Worm (Caenorhabditis elegans): Measurements from ENCODE around the gene F09E5.14.

F09E5.14 gene

DNA sequence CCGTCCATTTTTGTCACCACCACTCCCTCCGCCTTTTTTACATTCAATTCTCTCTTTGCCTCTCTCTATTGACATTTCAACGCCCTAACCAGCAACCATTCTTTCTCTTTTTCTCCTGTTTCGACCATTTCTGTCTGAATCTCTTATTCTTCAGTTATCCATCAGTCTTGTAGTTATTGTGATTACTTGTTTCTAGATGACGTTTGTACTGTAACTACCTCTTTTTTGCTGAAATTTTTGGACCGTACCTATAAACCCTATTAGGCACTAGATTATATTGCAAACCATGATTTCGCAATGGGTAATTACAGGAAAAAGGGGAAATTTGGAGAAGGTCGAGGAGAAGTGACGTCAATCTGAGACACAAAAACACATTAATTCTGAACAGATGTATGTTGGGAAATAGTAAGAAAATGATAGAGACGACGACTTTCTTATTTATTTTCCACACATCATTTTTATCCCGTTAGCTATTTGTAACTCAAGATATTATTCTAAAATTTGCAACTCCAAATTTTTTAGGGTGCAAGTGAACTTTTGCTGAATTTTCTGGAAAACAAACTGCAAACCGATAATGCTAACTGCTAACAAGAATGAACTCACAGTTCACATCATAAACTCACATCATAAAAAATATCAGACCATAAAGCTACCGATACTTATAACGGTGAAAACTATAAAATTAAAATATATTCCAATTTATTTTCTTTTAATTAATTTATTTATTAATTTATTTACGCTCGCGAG lies 24.3 kb downstream of the F09E5.14 start:
- TF ChIP-seq pha-4 (tag; optimal IDR thresholded peaks at IDR 0.05) = peak; percentile 6
- no peak for TF ChIP-seq zip-8 (tag; optimal IDR thresholded peaks at IDR 0.05)
- no peak for TF ChIP-seq unc-62 (GFP tag; optimal IDR thresholded peaks at IDR 0.05)

DNA sequence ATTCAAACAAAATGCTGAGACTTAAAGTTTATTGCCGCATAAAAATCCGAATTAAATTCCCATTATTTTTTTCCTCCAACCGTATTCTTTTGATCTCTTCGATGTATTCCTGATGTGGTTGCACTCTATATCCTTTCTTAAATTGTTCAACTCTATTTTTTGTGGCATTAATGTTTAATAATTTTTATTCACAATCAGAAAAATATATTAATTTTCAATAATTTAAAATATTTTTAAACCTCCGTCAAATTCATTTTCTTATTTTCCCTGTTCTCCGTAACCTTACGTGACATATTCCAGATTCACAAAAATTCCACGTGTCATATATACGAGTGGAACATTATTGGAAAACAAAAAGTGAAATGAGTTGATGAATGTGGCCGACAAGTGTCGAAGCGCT lies 32.9 kb downstream of the F09E5.14 start, which contains the start of gene gcy-12:
Gene gcy-12, plus strand, starts transcription at position 301 of the 400 bp plus-strand sequence.
- TF ChIP-seq mab-5 (tag; optimal IDR thresholded peaks at IDR 0.05) = no peak
- no peak for TF ChIP-seq sem-2 (GFP tag; optimal IDR thresholded peaks at IDR 0.05)
- no peak for TF ChIP-seq drap-1 (GFP tag; optimal IDR thresholded peaks at IDR 0.05)
- TF ChIP-seq cnd-1 (tag; optimal IDR thresholded peaks at IDR 0.05) = no peak
- no peak for TF ChIP-seq nhr-28 (tag; optimal IDR thresholded peaks at IDR 0.05)
- no peak for TF ChIP-seq elt-1 (tag; optimal IDR thresholded peaks at IDR 0.05; ENCODE audit: borderline replicate concordance, insufficient read depth)
- TF ChIP-seq M03D4.4 (tag; optimal IDR thresholded peaks at IDR 0.05) = no peak
- no peak for TF ChIP-seq ceh-39 (tag; optimal IDR thresholded peaks at IDR 0.05)
- no peak for TF ChIP-seq mep-1 (tag; optimal IDR thresholded peaks at IDR 0.05)
- no peak for TF ChIP-seq unc-120 (tag; optimal IDR thresholded peaks at IDR 0.05; ENCODE audit: poor library complexity, severe bottlenecking)
- TF ChIP-seq mls-2 (tag; optimal IDR thresholded peaks at IDR 0.05) = no peak
- no peak for TF ChIP-seq nhr-76 (tag; optimal IDR thresholded peaks at IDR 0.05)
- TF ChIP-seq ztf-11 (tag; optimal IDR thresholded peaks at IDR 0.05) = no peak
- TF ChIP-seq ceh-43 (GFP tag; optimal IDR thresholded peaks at IDR 0.05) = no peak
- TF ChIP-seq pha-4 (tag; optimal IDR thresholded peaks at IDR 0.05) = no peak
- TF ChIP-seq nhr-237 (tag; optimal IDR thresholded peaks at IDR 0.05) = no peak
- TF ChIP-seq sptf-1 (tag; optimal IDR thresholded peaks at IDR 0.05) = no peak
- no peak for TF ChIP-seq flh-1 (GFP tag; optimal IDR thresholded peaks at IDR 0.05)
- no peak for TF ChIP-seq lsy-2 (tag; optimal IDR thresholded peaks at IDR 0.05)

DNA sequence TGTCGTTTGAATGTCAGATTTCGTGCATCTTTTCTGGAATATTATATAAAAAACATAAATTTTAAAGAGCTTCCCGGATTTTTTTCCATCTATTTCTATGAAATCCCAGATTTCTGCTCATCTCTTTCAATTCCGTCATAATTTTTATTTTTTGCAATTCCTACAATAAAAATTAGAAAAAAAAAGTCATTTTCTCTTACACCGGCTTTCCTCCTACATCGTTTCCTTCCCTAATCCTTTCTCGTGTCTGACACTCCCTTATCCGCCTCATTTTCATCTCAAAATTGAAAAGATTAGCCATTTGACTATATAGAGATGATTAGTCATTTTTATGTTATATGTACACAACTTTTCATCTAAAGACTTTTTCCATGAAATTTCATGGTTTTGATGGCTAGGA lies 33.9 kb downstream of the F09E5.14 start:
- TF ChIP-seq flh-1 (GFP tag; optimal IDR thresholded peaks at IDR 0.05) = no peak
- TF ChIP-seq ces-1 (GFP tag; optimal IDR thresholded peaks at IDR 0.05) = no peak
- TF ChIP-seq ceh-43 (GFP tag; optimal IDR thresholded peaks at IDR 0.05) = no peak
- TF ChIP-seq nhr-12 (tag; optimal IDR thresholded peaks at IDR 0.05) = no peak
- no peak for TF ChIP-seq mab-5 (tag; optimal IDR thresholded peaks at IDR 0.05)

DNA sequence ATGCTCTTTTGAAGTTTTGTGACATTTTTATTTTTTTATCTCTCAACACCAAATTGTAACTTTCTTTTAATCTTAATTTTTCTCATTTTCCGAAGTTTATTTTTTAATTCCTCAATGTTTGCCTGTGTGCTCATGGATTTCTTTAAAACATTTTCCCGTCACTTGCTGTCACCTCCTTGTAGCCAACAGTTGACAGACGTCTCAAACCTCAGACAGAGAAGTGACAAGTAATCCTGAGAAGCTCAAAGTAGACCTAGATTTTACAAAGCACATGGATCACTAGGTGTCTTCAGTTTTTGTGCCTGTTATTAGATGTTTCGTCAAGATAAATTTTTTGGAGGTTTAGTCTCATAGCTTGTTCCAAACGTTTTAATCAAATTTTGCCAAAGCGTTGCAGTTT lies 35.0 kb downstream of the F09E5.14 start:
- TF ChIP-seq ham-2 (GFP tag; optimal IDR thresholded peaks at IDR 0.05) (no peak), nhr-2 (tag; optimal IDR thresholded peaks at IDR 0.05) (no peak), nhr-28 (tag; optimal IDR thresholded peaks at IDR 0.05) (no peak), M03D4.4 (tag; optimal IDR thresholded peaks at IDR 0.05) (no peak), unc-39 (tag; optimal IDR thresholded peaks at IDR 0.05) (no peak), lin-32 (GFP tag; optimal IDR thresholded peaks at IDR 0.05) (no peak), drap-1 (GFP tag; optimal IDR thresholded peaks at IDR 0.05) (no peak), unc-120 (tag; optimal IDR thresholded peaks at IDR 0.05; ENCODE audit: poor library complexity, severe bottlenecking) (no peak), sem-2 (GFP tag; optimal IDR thresholded peaks at IDR 0.05) (no peak), blmp-1 (tag; optimal IDR thresholded peaks at IDR 0.05) (no peak), mab-5 (tag; optimal IDR thresholded peaks at IDR 0.05) (no peak), pha-4 (tag; optimal IDR thresholded peaks at IDR 0.05) (no peak), nhr-76 (tag; optimal IDR thresholded peaks at IDR 0.05) (no peak), ces-1 (GFP tag; optimal IDR thresholded peaks at IDR 0.05) (no peak), mep-1 (tag; optimal IDR thresholded peaks at IDR 0.05) (no peak)

DNA sequence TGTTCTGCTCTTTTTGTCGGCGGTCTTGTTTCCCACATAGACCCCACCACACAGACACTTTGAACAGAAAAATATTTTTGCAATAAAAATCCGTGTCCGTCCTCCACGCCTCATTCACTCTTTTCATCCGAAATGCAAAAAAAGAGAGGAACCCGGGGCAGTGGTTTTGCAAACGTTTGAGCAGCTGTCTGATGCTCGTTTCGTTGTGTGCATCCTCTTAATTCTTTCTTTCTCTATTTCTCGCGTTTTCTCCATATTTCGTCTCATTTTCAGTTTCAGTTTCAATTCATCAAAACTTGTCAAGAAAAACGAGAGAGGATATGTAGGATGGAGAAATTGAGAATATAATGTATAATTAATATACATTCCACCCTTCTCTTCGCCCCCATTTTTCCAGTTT lies 35.7 kb downstream of the F09E5.14 start:
- no peak for TF ChIP-seq M03D4.4 (tag; optimal IDR thresholded peaks at IDR 0.05)
- peak; percentile 72 for TF ChIP-seq hlh-1 (tag; optimal IDR thresholded peaks at IDR 0.05)

DNA sequence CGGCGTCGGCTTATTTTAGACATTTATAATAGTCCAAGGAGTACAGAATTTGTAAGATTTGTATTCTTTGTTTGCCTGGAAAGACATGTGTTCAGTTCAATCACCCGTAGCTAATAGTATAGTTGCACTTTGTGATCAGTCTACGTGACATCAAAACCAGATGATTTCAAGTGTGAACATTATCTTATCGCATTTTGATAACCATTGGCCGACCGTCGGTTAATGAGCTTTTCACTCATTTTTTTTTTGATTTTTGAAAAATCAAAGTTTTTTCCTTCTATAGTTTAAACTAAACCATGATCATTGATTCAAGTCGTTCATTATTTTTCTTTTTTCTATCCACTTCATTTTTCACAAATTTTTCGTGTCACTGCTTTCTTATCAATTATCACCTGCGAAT lies 37.5 kb downstream of the F09E5.14 start:
- TF ChIP-seq blmp-1 (tag; optimal IDR thresholded peaks at IDR 0.05) (no peak), ztf-11 (tag; optimal IDR thresholded peaks at IDR 0.05) (no peak), nhr-76 (tag; optimal IDR thresholded peaks at IDR 0.05) (no peak), hlh-1 (tag; optimal IDR thresholded peaks at IDR 0.05) (no peak), elt-3 (tag; optimal IDR thresholded peaks at IDR 0.05) (no peak), sptf-1 (tag; optimal IDR thresholded peaks at IDR 0.05) (no peak), mep-1 (tag; optimal IDR thresholded peaks at IDR 0.05) (no peak), lin-13 (tag; optimal IDR thresholded peaks at IDR 0.05) (no peak), mab-5 (tag; optimal IDR thresholded peaks at IDR 0.05) (no peak)

All from whole organism, mixed stage, embryonic.